Worm (Caenorhabditis elegans) whole organism, L1 larva: ENCODE measurements around the gene gcp-2.2.

Experiments
- aly-2 ChIP-seq: fragments of 150-350 bp; optimal IDR thresholded peaks from 2 replicates; lab custom pipeline; 2014; ENCODE audit warnings: missing biosample characterization, missing genetic modification characterization
- egl-27 ChIP-seq, 2 experiments: fragments of 150-350 bp in 1 of 2; sonication (generic microtip); optimal IDR thresholded peaks; 3 replicates each; lab custom pipeline; 2017 to 2018; ENCODE audit warnings: missing biosample characterization in 2 of 2, missing genetic modification characterization in 2 of 2, missing genetic modification reagents in 2 of 2
- lin-14 ChIP-seq: fragments of 200-800 bp; sonication (Bioruptor generic); optimal IDR thresholded peaks from 2 replicates; lab custom pipeline; 2018; ENCODE audit warnings: mild to moderate bottlenecking, missing genetic modification characterization, moderate library complexity, missing compliant biosample characterization
- pag-3 ChIP-seq: sonication (generic microtip); optimal IDR thresholded peaks from 2 replicates; lab custom pipeline; 2017; ENCODE audit warnings: missing genetic modification characterization, mild to moderate bottlenecking, missing compliant biosample characterization, antibody characterized with exemption, borderline replicate concordance; ENCODE audit not compliant: insufficient read depth
- sptf-1 ChIP-seq: fragments of 150-350 bp; optimal IDR thresholded peaks from 2 replicates; lab custom pipeline; 2014; ENCODE audit warnings: missing biosample characterization, missing genetic modification characterization

ce11 chrX:11489830-11490229 is 47.7 kb upstream of the gcp-2.2 start, which contains the start of gene spp-21:
- TF ChIP-seq aly-2 (tag; lab: Kevin White, UChicago): no peak
- TF ChIP-seq sptf-1 (tag; lab: Kevin White, UChicago): no peak
- no peak for TF ChIP-seq lin-14
- TF ChIP-seq pag-3 (tag; lab: Kevin White, UChicago): no peak
- no peak for TF ChIP-seq egl-27 (tag; optimal IDR thresholded peaks at IDR 0.05; lab: Kevin White, UChicago)
